Worm (Caenorhabditis elegans): ENCODE results near the gene nas-18.

- peak in 1 of 2 experiments; percentile 64 for TF ChIP-seq unc-62 (GFP tag; optimal IDR thresholded peaks at IDR 0.05 in 1 of 2)
- TF ChIP-seq unc-62 (tag; optimal IDR thresholded peaks at IDR 0.05), result no peak
- no peak for TF ChIP-seq ceh-82 (tag; optimal IDR thresholded peaks at IDR 0.05)
- TF ChIP-seq F10B5.3 (tag; optimal IDR thresholded peaks at IDR 0.05), result no peak
- TF ChIP-seq tra-1 (GFP tag; IDR thresholded peaks at IDR 0.05), result no peak
- TF ChIP-seq nhr-11 (tag; optimal IDR thresholded peaks at IDR 0.05), result no peak
- TF ChIP-seq pqm-1 (tag; optimal IDR thresholded peaks at IDR 0.05), result no peak
- TF ChIP-seq egl-27 (tag; optimal IDR thresholded peaks at IDR 0.05), result no peak
- TF ChIP-seq nhr-25 (tag; optimal IDR thresholded peaks at IDR 0.05; ENCODE audit: borderline replicate concordance, insufficient read depth), result no peak
- no peak for TF ChIP-seq ces-1 (GFP tag; optimal IDR thresholded peaks at IDR 0.05)
- TF ChIP-seq unc-39 (tag; optimal IDR thresholded peaks at IDR 0.05), result no peak
- TF ChIP-seq sdz-12 (GFP tag; optimal IDR thresholded peaks at IDR 0.05), result no peak
- no peak for TF ChIP-seq pha-4 (GFP tag; IDR thresholded peaks at IDR 0.05)
- TF ChIP-seq pha-4 (tag; optimal IDR thresholded peaks at IDR 0.05), result no peak
- no peak for TF ChIP-seq lsy-2 (tag; optimal IDR thresholded peaks at IDR 0.05)
Measured at ce11 chrV:11407251-11407650, 11.0 kb downstream of the nas-18 start, which contains the start of gene K03B8.6.

All from whole organism, L4 larva.